Worm (Caenorhabditis elegans): ENCODE measurements around the gene ZK418.13.

DNA sequence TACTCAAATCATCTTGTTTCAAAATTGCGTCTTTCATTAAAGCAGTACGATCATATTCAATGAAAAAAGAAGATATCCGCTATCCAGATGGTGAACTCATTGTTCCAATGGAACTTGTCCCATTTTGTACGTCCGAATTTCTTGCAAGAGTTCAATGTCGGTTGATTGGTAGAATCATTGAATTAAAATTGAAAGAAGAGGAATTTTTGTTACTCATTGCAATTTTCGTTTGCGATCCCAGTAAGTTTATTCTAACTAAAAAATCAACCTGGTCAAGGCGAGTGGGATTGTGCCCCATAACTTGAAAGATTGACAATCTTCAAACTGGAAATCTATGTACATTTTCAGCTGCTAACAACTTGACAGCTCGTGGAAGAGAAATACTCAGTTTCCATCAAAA, 20.2 kb upstream of the ZK418.13 start:
- TF ChIP-seq pax-1 (tag; optimal IDR thresholded peaks at IDR 0.05) (no peak), tbx-2 (tag; optimal IDR thresholded peaks at IDR 0.05) (no peak), ceh-6 (GFP tag; optimal IDR thresholded peaks at IDR 0.05) (no peak), odd-2 (tag; optimal IDR thresholded peaks at IDR 0.05) (no peak), Y22D7AL.16 (tag; optimal IDR thresholded peaks at IDR 0.05) (no peak), dve-1 (tag; optimal IDR thresholded peaks at IDR 0.05) (no peak), ztf-16 (tag; optimal IDR thresholded peaks at IDR 0.05) (no peak), ets-4 (tag; optimal IDR thresholded peaks at IDR 0.05) (no peak), ama-1 (optimal IDR thresholded peaks at IDR 0.05) (no peak), hlh-30 (tag; optimal IDR thresholded peaks at IDR 0.05; ENCODE audit: insufficient read depth) (no peak), ceh-24 (tag; optimal IDR thresholded peaks at IDR 0.05) (no peak), pat-9 (tag; optimal IDR thresholded peaks at IDR 0.05) (no peak), unc-55 (GFP tag; optimal IDR thresholded peaks at IDR 0.05) (no peak), pqm-1 (tag; optimal IDR thresholded peaks at IDR 0.05) (no peak)

Data from whole organism, late embryonic.